Fruit fly (Drosophila melanogaster) whole organism, embryonic: ENCODE data around the gene PpV.

Source experiments
- CG13287 ChIP-seq: fragments of 200-800 bp; sonication (Bioruptor generic); IDR thresholded peaks from 2 replicates; pipeline ENCODE4 v1.3.6; 2022; ENCODE audit warnings: missing biosample characterization, missing genetic modification characterization; ENCODE audit not compliant: partially characterized antibody
- CG13296 ChIP-seq: fragments of 200-800 bp; sonication (Bioruptor generic); optimal IDR thresholded peaks from 3 replicates; lab custom pipeline; 2018; ENCODE audit warnings: missing biosample characterization, mild to moderate bottlenecking, missing genetic modification characterization
- CG14710 ChIP-seq: fragments of 200-800 bp; sonication (Bioruptor generic); optimal IDR thresholded peaks from 3 replicates; lab custom pipeline; 2019; ENCODE audit warnings: missing biosample characterization, mild to moderate bottlenecking, missing genetic modification characterization, moderate library complexity
- CG14965 ChIP-seq: fragments of 200-800 bp; sonication (Bioruptor generic); optimal IDR thresholded peaks from 2 replicates; lab custom pipeline; 2016; ENCODE audit warnings: missing biosample characterization, missing genetic modification characterization, borderline replicate concordance
- CG16815 ChIP-seq: fragments of 200-800 bp; sonication (Bioruptor generic); optimal IDR thresholded peaks from 3 replicates; lab custom pipeline; 2017; ENCODE audit warnings: missing biosample characterization, mild to moderate bottlenecking, missing genetic modification characterization
- CG17361 ChIP-seq: fragments of 200-800 bp; sonication (Bioruptor generic); IDR thresholded peaks from 3 replicates; pipeline ENCODE4 v1.3.6; 2022; ENCODE audit warnings: missing biosample characterization, missing genetic modification characterization
- CG17568 ChIP-seq: fragments of 200-800 bp; sonication (Bioruptor generic); optimal IDR thresholded peaks from 2 replicates; lab custom pipeline; 2018; ENCODE audit warnings: missing biosample characterization, mild to moderate bottlenecking, missing genetic modification characterization, moderate library complexity
- CG18619 ChIP-seq: fragments of 200-800 bp; sonication (Bioruptor generic); optimal IDR thresholded peaks from 3 replicates; lab custom pipeline; 2017; ENCODE audit warnings: missing biosample characterization, mild to moderate bottlenecking, missing genetic modification characterization
- CG31441 ChIP-seq: fragments of 200-800 bp; sonication (Bioruptor generic); IDR thresholded peaks from 2 replicates; pipeline ENCODE4 v1.3.6; 2022; ENCODE audit warnings: missing biosample characterization, missing genetic modification characterization
- CG3163 ChIP-seq: fragments of 200-800 bp; sonication (Bioruptor generic); optimal IDR thresholded peaks from 3 replicates; lab custom pipeline; 2016; ENCODE audit warnings: missing biosample characterization, missing genetic modification characterization
- CG32772 ChIP-seq: fragments of 200-800 bp; sonication (Bioruptor generic); IDR thresholded peaks from 2 replicates; pipeline ENCODE4 v1.3.6; 2022; ENCODE audit warnings: missing biosample characterization, missing genetic modification characterization
- CG5180 ChIP-seq: fragments of 200-800 bp; sonication (Bioruptor generic); optimal IDR thresholded peaks from 3 replicates; lab custom pipeline; 2017; ENCODE audit warnings: missing biosample characterization, missing genetic modification characterization, mild to moderate bottlenecking, moderate library complexity, missing genetic modification reagents
- CG6813 ChIP-seq: fragments of 200-800 bp; sonication (Bioruptor generic); optimal IDR thresholded peaks from 2 replicates; lab custom pipeline; 2017; ENCODE audit warnings: missing biosample characterization, missing genetic modification characterization, mild to moderate bottlenecking, moderate library complexity, missing genetic modification reagents
- CG8924 ChIP-seq: fragments of 200-800 bp; optimal IDR thresholded peaks from 3 replicates; lab custom pipeline; 2019; ENCODE audit warnings: missing biosample characterization, mild to moderate bottlenecking, missing genetic modification characterization, moderate library complexity
- CG9215 ChIP-seq: fragments of 200-800 bp; sonication (Bioruptor generic); IDR thresholded peaks from 2 replicates; pipeline ENCODE4 v1.3.6; 2022; ENCODE audit warnings: missing biosample characterization, missing genetic modification characterization
- CG9437 ChIP-seq: fragments of 200-800 bp; sonication (Bioruptor generic); optimal IDR thresholded peaks from 2 replicates; lab custom pipeline; 2018; ENCODE audit warnings: missing biosample characterization, mild to moderate bottlenecking, missing genetic modification characterization
- Drgx ChIP-seq: fragments of 200-800 bp; sonication (Bioruptor generic); IDR thresholded peaks from 2 replicates; pipeline ENCODE4 v1.3.6; 2022; ENCODE audit warnings: missing biosample characterization, missing genetic modification characterization
- E2f2 ChIP-seq: fragments of 200-800 bp; sonication (Bioruptor generic); IDR thresholded peaks from 2 replicates; pipeline ENCODE4 v1.3.6; 2022; ENCODE audit warnings: missing biosample characterization, missing genetic modification characterization
- Fer1 ChIP-seq: fragments of 200-800 bp; sonication (Bioruptor generic); optimal IDR thresholded peaks from 2 replicates; lab custom pipeline; 2017; ENCODE audit warnings: missing biosample characterization, mild to moderate bottlenecking, missing genetic modification characterization
- Fer2 ChIP-seq: fragments of 200-800 bp; sonication (Bioruptor generic); optimal IDR thresholded peaks from 2 replicates; lab custom pipeline; 2018; ENCODE audit warnings: missing biosample characterization, mild to moderate bottlenecking, missing genetic modification characterization, moderate library complexity
- Hand ChIP-seq: fragments of 200-800 bp; sonication (Bioruptor generic); optimal IDR thresholded peaks from 2 replicates; lab custom pipeline; 2017; ENCODE audit warnings: mild to moderate bottlenecking, missing biosample characterization, missing genetic modification reagents, missing genetic modification characterization
- Hey ChIP-seq: fragments of 200-800 bp; sonication (Bioruptor generic); optimal IDR thresholded peaks from 3 replicates; lab custom pipeline; 2018; ENCODE audit warnings: missing biosample characterization, mild to moderate bottlenecking, missing genetic modification characterization
- Med ChIP-seq: fragments of 200-800 bp; sonication (Bioruptor generic); peaks from one replicate; lab custom pipeline; 2016; ENCODE audit warnings: missing biosample characterization, missing genetic modification characterization, mild to moderate bottlenecking, inconsistent platforms, moderate library complexity
- Neu2 ChIP-seq: fragments of 200-800 bp; sonication (Bioruptor generic); optimal IDR thresholded peaks from 3 replicates; lab custom pipeline; 2016; ENCODE audit warnings: missing biosample characterization, missing genetic modification characterization, borderline replicate concordance
- Nf-YA ChIP-seq: fragments of 200-800 bp; sonication (Bioruptor generic); IDR thresholded peaks from 2 replicates; pipeline ENCODE4 v1.3.6; 2022; ENCODE audit warnings: missing biosample characterization, missing genetic modification characterization
- Nf-YB ChIP-seq: fragments of 200-800 bp; sonication (Bioruptor generic); optimal IDR thresholded peaks from 3 replicates; lab custom pipeline; 2019; ENCODE audit warnings: missing biosample characterization, mild to moderate bottlenecking, missing genetic modification characterization, moderate library complexity
- Side ChIP-seq: fragments of 200-800 bp; sonication (Bioruptor generic); optimal IDR thresholded peaks from 2 replicates; lab custom pipeline; 2016; ENCODE audit warnings: missing biosample characterization, missing genetic modification characterization
- TFAM ChIP-seq: fragments of 200-800 bp; sonication (Bioruptor generic); optimal IDR thresholded peaks from 2 replicates; lab custom pipeline; 2017; ENCODE audit warnings: missing biosample characterization, missing genetic modification characterization, inconsistent platforms
- Vsx1 ChIP-seq: fragments of 200-800 bp; sonication (Bioruptor generic); optimal IDR thresholded peaks from 2 replicates; lab custom pipeline; 2017; ENCODE audit warnings: missing biosample characterization, mild to moderate bottlenecking, missing genetic modification characterization, missing genetic modification reagents
- Xrp1 ChIP-seq: fragments of 200-800 bp; sonication (Bioruptor generic); IDR thresholded peaks from 2 replicates; pipeline ENCODE4 v1.3.6; 2022; ENCODE audit warnings: missing biosample characterization, missing genetic modification characterization
- bab2 ChIP-seq: fragments of 200-800 bp; sonication (Bioruptor generic); optimal IDR thresholded peaks from 2 replicates; lab custom pipeline; 2016; ENCODE audit warnings: missing biosample characterization, missing genetic modification characterization
- cg ChIP-seq: fragments of 200-800 bp; sonication (Bioruptor generic); optimal IDR thresholded peaks from 3 replicates; lab custom pipeline; 2019; ENCODE audit warnings: missing biosample characterization, mild to moderate bottlenecking, missing genetic modification characterization, moderate library complexity
- chn ChIP-seq: fragments of 200-800 bp; sonication (Bioruptor generic); optimal IDR thresholded peaks from 2 replicates; lab custom pipeline; 2016; ENCODE audit warnings: missing biosample characterization, missing genetic modification characterization
- da ChIP-seq: fragments of 200-800 bp; sonication (Bioruptor generic); optimal IDR thresholded peaks from 2 replicates; lab custom pipeline; 2016; ENCODE audit warnings: missing biosample characterization, missing genetic modification characterization
- danr ChIP-seq: fragments of 200-800 bp; sonication (Bioruptor generic); IDR thresholded peaks from 2 replicates; pipeline ENCODE4 v1.3.6; 2022; ENCODE audit warnings: missing biosample characterization, missing genetic modification characterization
- ewg ChIP-seq: fragments of 200-800 bp; sonication (Bioruptor generic); optimal IDR thresholded peaks from 3 replicates; lab custom pipeline; 2017; ENCODE audit warnings: mild to moderate bottlenecking, missing biosample characterization, missing genetic modification reagents, missing genetic modification characterization
- gcm ChIP-seq: fragments of 200-800 bp; sonication (Bioruptor generic); optimal IDR thresholded peaks from 2 replicates; lab custom pipeline; 2019; ENCODE audit warnings: missing biosample characterization, mild to moderate bottlenecking, missing genetic modification characterization, moderate library complexity
- h ChIP-seq: fragments of >200 bp; optimal IDR thresholded peaks from 2 replicates; lab custom pipeline; 2017
- insv ChIP-seq, 2 experiments: fragments of 200-800 bp; sonication (Bioruptor generic); optimal IDR thresholded peaks; 3 replicates each; lab custom pipeline; 2016 to 2018; ENCODE audit warnings: missing biosample characterization in 2 of 2, missing genetic modification characterization in 2 of 2
- jumu ChIP-seq: fragments of 200-800 bp; sonication (Bioruptor generic); optimal IDR thresholded peaks from 3 replicates; lab custom pipeline; 2016; ENCODE audit warnings: missing biosample characterization, missing genetic modification characterization
- lilli ChIP-seq: fragments of 200-800 bp; sonication (Bioruptor generic); optimal IDR thresholded peaks from 3 replicates; lab custom pipeline; 2016; ENCODE audit warnings: missing biosample characterization, missing genetic modification characterization
- nom ChIP-seq: fragments of 200-800 bp; sonication (Bioruptor generic); optimal IDR thresholded peaks from 2 replicates; lab custom pipeline; 2017; ENCODE audit warnings: missing biosample characterization, missing genetic modification characterization, mild to moderate bottlenecking, moderate library complexity, missing genetic modification reagents
- ranshi ChIP-seq: fragments of 200-800 bp; sonication (Bioruptor generic); IDR thresholded peaks from 2 replicates; pipeline ENCODE4 v1.3.6; 2022; ENCODE audit warnings: missing biosample characterization, missing genetic modification characterization
- ssp ChIP-seq: fragments of 200-800 bp; sonication (Bioruptor generic); IDR thresholded peaks from 2 replicates; pipeline ENCODE4 v1.3.6; 2022; ENCODE audit warnings: missing biosample characterization, missing genetic modification characterization
- tll ChIP-seq, 2 experiments: fragments of 200-800 bp in 1 of 2; fragments of >200 bp in 1 of 2; sonication (Bioruptor generic) in 1 of 2; optimal IDR thresholded peaks; 2 replicates each; lab custom pipeline; 2017 to 2019; ENCODE audit warnings: missing biosample characterization in 2 of 2, missing genetic modification characterization in 2 of 2, mild to moderate bottlenecking in 1 of 2, moderate library complexity in 1 of 2
- usp ChIP-seq: fragments of >200 bp; optimal IDR thresholded peaks from 2 replicates; lab custom pipeline; 2017; ENCODE audit warnings: missing biosample characterization, missing genetic modification characterization
- vvl ChIP-seq: fragments of 200-800 bp; sonication (Bioruptor generic); IDR thresholded peaks from 2 replicates; pipeline ENCODE4 v1.3.6; 2022; ENCODE audit warnings: missing biosample characterization, missing genetic modification characterization
- wdn ChIP-seq: fragments of 200-800 bp; sonication (Bioruptor generic); IDR thresholded peaks from 2 replicates; pipeline ENCODE4 v1.3.6; 2022; ENCODE audit warnings: missing biosample characterization, missing genetic modification characterization
- zen ChIP-seq: fragments of 200-800 bp; sonication (Bioruptor generic); optimal IDR thresholded peaks from 3 replicates; lab custom pipeline; 2018; ENCODE audit warnings: missing biosample characterization, mild to moderate bottlenecking, missing genetic modification characterization, moderate library complexity

The PpV gene

dm6 chrX:6338738-6339614 lies 33.7 kb downstream of the PpV start (continued):
- no peak for TF ChIP-seq tll (GFP tag; optimal IDR thresholded peaks at IDR 0.05; lab: Kevin White, UChicago)
- TF ChIP-seq danr (GFP tag; lab: Robert Waterston, UW): no peak
- peak; percentile 2 for TF ChIP-seq lilli (GFP tag; lab: Kevin White, UChicago)
- peak; percentile 22; the same call in 1 of the 2 replicates for TF ChIP-seq Xrp1 (GFP tag; lab: Robert Waterston, UW)
- no peak for TF ChIP-seq chn (GFP tag; lab: Kevin White, UChicago)
- peak; percentile 79 for TF ChIP-seq Med
- TF ChIP-seq Drgx: peak; percentile 64
- TF ChIP-seq CG13287 (GFP tag; lab: Robert Waterston, UW): no peak
- no peak for TF ChIP-seq CG6813 (GFP tag; lab: Kevin White, UChicago)
- no peak for TF ChIP-seq wdn (GFP tag; lab: Robert Waterston, UW)
- TF ChIP-seq Nf-YA (GFP tag; lab: Robert Waterston, UW): no peak
- no peak; the same call in 1 of the 2 replicates for TF ChIP-seq CG9215
- TF ChIP-seq CG3163 (GFP tag; lab: Kevin White, UChicago): no peak
- TF ChIP-seq Vsx1 (GFP tag; lab: Kevin White, UChicago): no peak
- TF ChIP-seq TFAM: no peak
- TF ChIP-seq CG8924: no peak
- TF ChIP-seq vvl: no peak
- no peak for TF ChIP-seq cg
- TF ChIP-seq ssp (GFP tag; lab: Robert Waterston, UW): no peak
- TF ChIP-seq CG14710 (tag; lab: Kevin White, UChicago): no peak
- TF ChIP-seq ranshi (GFP tag; lab: Robert Waterston, UW): no peak
- no peak for TF ChIP-seq CG13296 (GFP tag; lab: Kevin White, UChicago)
- TF ChIP-seq CG16815 (GFP tag; lab: Kevin White, UChicago): no peak
- peak; percentile 19 for TF ChIP-seq CG9437
- TF ChIP-seq CG17568: no peak
- no peak for TF ChIP-seq Neu2 (GFP tag; lab: Kevin White, UChicago)
- no peak for TF ChIP-seq h
- no peak for TF ChIP-seq bab2
- TF ChIP-seq CG5180 (GFP tag; lab: Kevin White, UChicago): no peak
- peak; percentile 42 for TF ChIP-seq CG18619 (GFP tag; lab: Kevin White, UChicago)
- TF ChIP-seq gcm: no peak
- TF ChIP-seq jumu (GFP tag; lab: Kevin White, UChicago): no peak
- TF ChIP-seq CG14965 (GFP tag; lab: Kevin White, UChicago): no peak
- TF ChIP-seq insv (GFP tag; optimal IDR thresholded peaks at IDR 0.05; lab: Kevin White, UChicago): no peak
- TF ChIP-seq zen: no peak
- no peak for TF ChIP-seq CG32772 (GFP tag; lab: Robert Waterston, UW)
- no peak for TF ChIP-seq Hey (tag; lab: Kevin White, UChicago)
- no peak for TF ChIP-seq Fer1 (GFP tag; lab: Kevin White, UChicago)
- TF ChIP-seq da: no peak
- no peak for TF ChIP-seq E2f2 (GFP tag; lab: Robert Waterston, UW)
- TF ChIP-seq usp: no peak
- no peak for TF ChIP-seq Side (GFP tag; lab: Kevin White, UChicago)
- TF ChIP-seq nom (GFP tag; lab: Kevin White, UChicago): peak; percentile 16
- TF ChIP-seq Fer2 (tag; lab: Kevin White, UChicago): no peak
- TF ChIP-seq Hand (GFP tag; lab: Kevin White, UChicago): peak; percentile 27
- peak; percentile 41; the same call in 1 of the 3 replicates for TF ChIP-seq CG17361
- no peak for TF ChIP-seq CG31441 (GFP tag; lab: Robert Waterston, UW)
- no peak for TF ChIP-seq ewg
- TF ChIP-seq Nf-YB: no peak
